Fruit fly (Drosophila melanogaster) whole organism, adult: ENCODE results near the gene na.

ENCODE experiments used
- CG1620 ChIP-seq: fragments of 200-800 bp; sonication (Bioruptor generic); optimal IDR thresholded peaks from 2 replicates; lab custom pipeline; 2016; ENCODE audit warnings: missing biosample characterization, missing genetic modification characterization
- bab1 ChIP-seq: fragments of 200-800 bp; sonication (Bioruptor generic); optimal IDR thresholded peaks from 3 replicates; lab custom pipeline; 2019; ENCODE audit warnings: missing biosample characterization, mild to moderate bottlenecking, missing genetic modification characterization, moderate library complexity
- ovo ChIP-seq: fragments of 200-800 bp; sonication (Bioruptor generic); optimal IDR thresholded peaks from 2 replicates; lab custom pipeline; 2016; ENCODE audit warnings: missing biosample characterization, missing genetic modification characterization

DNA sequence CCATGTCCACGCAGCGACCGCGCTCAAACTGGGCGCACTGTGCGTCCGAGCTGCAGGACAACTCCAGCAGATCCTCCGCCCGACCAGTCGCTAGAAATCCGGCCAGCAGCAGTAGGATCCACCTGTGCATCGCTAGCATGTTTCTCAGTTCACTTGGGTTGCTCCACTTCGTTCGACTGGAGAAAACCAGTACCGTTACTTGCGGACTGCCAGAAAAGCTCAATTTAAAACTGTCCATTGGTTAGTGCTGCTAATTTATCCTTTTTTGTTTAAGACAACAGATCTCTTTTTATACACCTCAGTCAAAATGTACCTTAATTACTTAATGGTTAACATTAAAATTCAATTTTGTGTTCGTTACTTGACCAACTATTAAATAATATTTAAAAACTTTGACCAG, 40.5 kb upstream of the na start, which contains the start of gene CG11674:
- TF ChIP-seq CG1620 (GFP tag; lab: Kevin White, UChicago) (no peak), ovo (GFP tag; lab: Kevin White, UChicago) (peak; percentile 76), bab1 (GFP tag; lab: Kevin White, UChicago) (no peak)
